Fruit fly (Drosophila melanogaster) whole organism, pupa: ENCODE results near the gene p.

Experiments
- CG10348 ChIP-seq: fragments of 200-800 bp; sonication (Bioruptor generic); IDR thresholded peaks from 2 replicates; pipeline ENCODE4 v1.3.6; 2022; ENCODE audit warnings: missing biosample characterization, missing genetic modification characterization
- CG12605 ChIP-seq: fragments of 200-800 bp; sonication (Bioruptor generic); IDR thresholded peaks from 2 replicates; pipeline ENCODE4 v1.3.6; 2022; ENCODE audit warnings: missing biosample characterization, missing genetic modification characterization
- CG13204 ChIP-seq: fragments of 200-800 bp; sonication (Bioruptor generic); optimal IDR thresholded peaks from 2 replicates; lab custom pipeline; 2018; ENCODE audit warnings: missing biosample characterization, mild to moderate bottlenecking, missing genetic modification characterization, moderate library complexity
- CG17806 ChIP-seq: fragments of 200-800 bp; sonication (Bioruptor generic); optimal IDR thresholded peaks from 2 replicates; lab custom pipeline; 2018; ENCODE audit warnings: missing biosample characterization, mild to moderate bottlenecking, missing genetic modification characterization, moderate library complexity
- CG32121 ChIP-seq: fragments of 200-800 bp; sonication (Bioruptor generic); IDR thresholded peaks from 2 replicates; pipeline ENCODE4 v1.3.6; 2022; ENCODE audit warnings: missing biosample characterization, missing genetic modification characterization
- CG34367 ChIP-seq: fragments of 200-800 bp; sonication (Bioruptor generic); optimal IDR thresholded peaks from 2 replicates; lab custom pipeline; 2018; ENCODE audit warnings: missing biosample characterization, mild to moderate bottlenecking, missing genetic modification characterization
- CG4496 ChIP-seq: fragments of 200-800 bp; sonication (Bioruptor generic); IDR thresholded peaks from 3 replicates; pipeline ENCODE4 v1.3.6; 2022; ENCODE audit warnings: missing biosample characterization, missing genetic modification characterization
- CG8159 ChIP-seq: fragments of 200-800 bp; sonication (Bioruptor generic); optimal IDR thresholded peaks from 3 replicates; lab custom pipeline; 2018; ENCODE audit warnings: missing biosample characterization, mild to moderate bottlenecking, missing genetic modification characterization, moderate library complexity
- CG8301 ChIP-seq: fragments of 200-800 bp; sonication (Bioruptor generic); optimal IDR thresholded peaks from 2 replicates; lab custom pipeline; 2018; ENCODE audit warnings: missing biosample characterization, mild to moderate bottlenecking, missing genetic modification characterization
- D1 ChIP-seq: fragments of 200-800 bp; sonication (Bioruptor generic); optimal IDR thresholded peaks from 2 replicates; lab custom pipeline; 2018; ENCODE audit warnings: missing biosample characterization, mild to moderate bottlenecking, missing genetic modification characterization, moderate library complexity
- Pif1B ChIP-seq: fragments of 200-800 bp; sonication (Bioruptor generic); optimal IDR thresholded peaks from 3 replicates; lab custom pipeline; 2016; ENCODE audit warnings: missing biosample characterization, missing genetic modification characterization
- Snoo ChIP-seq: fragments of 200-800 bp; sonication (Bioruptor generic); optimal IDR thresholded peaks from 3 replicates; lab custom pipeline; 2017; ENCODE audit warnings: missing biosample characterization, mild to moderate bottlenecking, missing genetic modification characterization, inconsistent platforms

- peak; percentile 13 for TF ChIP-seq Pif1B (GFP tag; lab: Kevin White, UChicago)
- peak; percentile 57; the same call in 1 of the 2 replicates for TF ChIP-seq CG12605 (GFP tag; lab: Robert Waterston, UW)
- peak; percentile 53 for TF ChIP-seq CG8159
- TF ChIP-seq CG4496 (GFP tag; lab: Robert Waterston, UW): no peak
- TF ChIP-seq CG32121: no peak
- TF ChIP-seq Snoo (tag; lab: Kevin White, UChicago): no peak
- TF ChIP-seq CG13204 (GFP tag; lab: Kevin White, UChicago): peak; percentile 30
- no peak for TF ChIP-seq D1 (tag; lab: Kevin White, UChicago)
- TF ChIP-seq CG17806 (tag; lab: Kevin White, UChicago): no peak
- no peak for TF ChIP-seq CG8301 (tag; lab: Kevin White, UChicago)
- TF ChIP-seq CG34367 (tag; lab: Kevin White, UChicago): peak; percentile 36
- no peak for TF ChIP-seq CG10348 (GFP tag; lab: Robert Waterston, UW)
Measured at dm6 chr3R:8705323-8706097, 35.0 kb upstream of the p start.
